Fruit fly (Drosophila melanogaster) whole organism, wandering third instar larva: ENCODE measurements around the gene Pex12.
A peak's percentile ranks its signal among the peaks of the same experiment; 100 is the strongest.

Experiments used
- Abd-B ChIP-seq: fragments of >200 bp; optimal IDR thresholded peaks from 2 replicates; lab custom pipeline; 2017; ENCODE audit warnings: missing biosample characterization, missing genetic modification characterization
- CG32264 ChIP-seq: fragments of 200-800 bp; sonication (Bioruptor generic); optimal IDR thresholded peaks from 2 replicates; lab custom pipeline; 2016; ENCODE audit warnings: missing biosample characterization, missing genetic modification characterization
- CG9705 ChIP-seq: fragments of 200-800 bp; sonication (Bioruptor generic); optimal IDR thresholded peaks from 2 replicates; lab custom pipeline; 2018; ENCODE audit warnings: missing biosample characterization, mild to moderate bottlenecking, missing genetic modification characterization
- CrebA ChIP-seq: fragments of 200-800 bp; sonication (Bioruptor generic); optimal IDR thresholded peaks from 2 replicates; lab custom pipeline; 2016; ENCODE audit warnings: missing biosample characterization, mild to moderate bottlenecking, missing genetic modification characterization, borderline replicate concordance
- Dif ChIP-seq: fragments of 200-275, 200-300 bp; sonication (Bioruptor generic); optimal IDR thresholded peaks from 2 replicates; lab custom pipeline; 2018; ENCODE audit warnings: missing biosample characterization, missing genetic modification characterization; ENCODE audit not compliant: partially characterized antibody
- GATAd ChIP-seq: sonication (Bioruptor generic); optimal IDR thresholded peaks from 2 replicates; lab custom pipeline; 2016; ENCODE audit warnings: missing biosample characterization, missing genetic modification characterization
- HLH106 ChIP-seq: fragments of 200-800 bp; optimal IDR thresholded peaks from 3 replicates; lab custom pipeline; 2019; ENCODE audit warnings: missing biosample characterization, mild to moderate bottlenecking, missing genetic modification characterization, moderate library complexity
- Hnf4 ChIP-seq: fragments of 200-800 bp; sonication (Bioruptor generic); optimal IDR thresholded peaks from 2 replicates; lab custom pipeline; 2016; ENCODE audit warnings: missing biosample characterization, mild to moderate bottlenecking, missing genetic modification characterization
- Hr78 ChIP-seq: fragments of >200 bp; optimal IDR thresholded peaks from 2 replicates; lab custom pipeline; 2017; ENCODE audit warnings: missing biosample characterization, missing genetic modification characterization
- Hr83 ChIP-seq: fragments of 200-300 bp; sonication (Bioruptor generic); optimal IDR thresholded peaks from 2 replicates; lab custom pipeline; 2016; ENCODE audit warnings: missing biosample characterization, mild to moderate bottlenecking, missing genetic modification characterization, moderate library complexity; ENCODE audit not compliant: poor library complexity, severe bottlenecking
- Jra ChIP-seq: sonication (Bioruptor generic); optimal IDR thresholded peaks from 2 replicates; lab custom pipeline; 2016; ENCODE audit warnings: missing biosample characterization, missing genetic modification characterization
- Mio ChIP-seq: sonication (Bioruptor generic); optimal IDR thresholded peaks from 2 replicates; lab custom pipeline; 2016; ENCODE audit warnings: missing biosample characterization, missing genetic modification characterization
- Myc ChIP-seq: fragments of >200 bp; optimal IDR thresholded peaks from 2 replicates; lab custom pipeline; 2017
- N ChIP-seq: fragments of >200 bp; optimal IDR thresholded peaks from 2 replicates; lab custom pipeline; 2018; ENCODE audit warnings: missing biosample characterization, missing external identifiers, missing genetic modification characterization
- OdsH ChIP-seq: fragments of 200-800 bp; sonication (Bioruptor generic); optimal IDR thresholded peaks from 2 replicates; lab custom pipeline; 2016; ENCODE audit warnings: missing biosample characterization, mild to moderate bottlenecking, missing genetic modification characterization
- Rel ChIP-seq, 2 experiments: fragments of 200-800 bp; sonication (Bioruptor generic) in 1 of 2; optimal IDR thresholded peaks; 2 replicates in 1 of 2; 3 replicates in 1 of 2; lab custom pipeline; 2016 to 2019; ENCODE audit warnings: mild to moderate bottlenecking in 2 of 2, missing biosample characterization in 2 of 2, missing genetic modification characterization in 2 of 2, moderate library complexity in 1 of 2
- Sp1 ChIP-seq: fragments of 200-800 bp; sonication (Bioruptor generic); optimal IDR thresholded peaks from 3 replicates; lab custom pipeline; 2019; ENCODE audit warnings: missing biosample characterization, mild to moderate bottlenecking, missing genetic modification characterization, moderate library complexity
- Vsx2 ChIP-seq: fragments of 200-300, 225-300 bp; sonication (Bioruptor generic); optimal IDR thresholded peaks from 2 replicates; lab custom pipeline; 2018; ENCODE audit warnings: missing biosample characterization, missing genetic modification characterization; ENCODE audit not compliant: partially characterized antibody
- br ChIP-seq: fragments of 200-800 bp; sonication (Bioruptor generic); optimal IDR thresholded peaks from 2 replicates; lab custom pipeline; 2016; ENCODE audit warnings: missing biosample characterization, missing genetic modification characterization
- dmrt93B ChIP-seq: fragments of 200-800 bp; sonication (Bioruptor generic); optimal IDR thresholded peaks from 2 replicates; lab custom pipeline; 2018; ENCODE audit warnings: missing biosample characterization, mild to moderate bottlenecking, missing genetic modification characterization
- dsf ChIP-seq: sonication (Bioruptor generic); optimal IDR thresholded peaks from 2 replicates; lab custom pipeline; 2016; ENCODE audit warnings: missing biosample characterization, missing genetic modification characterization, borderline replicate concordance
- ey ChIP-seq: fragments of 200-800 bp; sonication (Bioruptor generic); optimal IDR thresholded peaks from 2 replicates; lab custom pipeline; 2016; ENCODE audit warnings: missing biosample characterization, missing genetic modification characterization
- foxo ChIP-seq, 2 experiments: fragments of 200-800 bp; sonication (Bioruptor generic); optimal IDR thresholded peaks; 2 replicates in 1 of 2; 3 replicates in 1 of 2; lab custom pipeline; 2016 to 2017; ENCODE audit warnings: missing biosample characterization in 2 of 2, missing genetic modification characterization in 2 of 2
- fru ChIP-seq: fragments of 200-800 bp; sonication (Bioruptor generic); optimal IDR thresholded peaks from 3 replicates; lab custom pipeline; 2016; ENCODE audit warnings: missing biosample characterization, mild to moderate bottlenecking, missing genetic modification characterization
- h ChIP-seq: fragments of 200-800 bp; sonication (Bioruptor generic); optimal IDR thresholded peaks from 3 replicates; lab custom pipeline; 2016; ENCODE audit warnings: missing biosample characterization, mild to moderate bottlenecking, missing genetic modification characterization
- jim ChIP-seq: fragments of 175-275, 200-325 bp; sonication (Bioruptor generic); optimal IDR thresholded peaks from 2 replicates; lab custom pipeline; 2016; ENCODE audit warnings: missing biosample characterization, mild to moderate bottlenecking, missing genetic modification characterization
- psq ChIP-seq: fragments of 200-800 bp; sonication (Bioruptor generic); optimal IDR thresholded peaks from 3 replicates; lab custom pipeline; 2017; ENCODE audit warnings: missing biosample characterization, mild to moderate bottlenecking, missing genetic modification characterization, moderate library complexity
- rgr ChIP-seq: fragments of 200-800 bp; sonication (Bioruptor generic); optimal IDR thresholded peaks from 3 replicates; lab custom pipeline; 2016; ENCODE audit warnings: missing biosample characterization, mild to moderate bottlenecking, missing genetic modification characterization
- sage ChIP-seq: fragments of 200-800 bp; sonication (Bioruptor generic); optimal IDR thresholded peaks from 2 replicates; lab custom pipeline; 2016; ENCODE audit warnings: missing biosample characterization, mild to moderate bottlenecking, missing genetic modification characterization
- sv ChIP-seq: fragments of 200-800 bp; sonication (Bioruptor generic); optimal IDR thresholded peaks from 3 replicates; lab custom pipeline; 2016; ENCODE audit warnings: missing biosample characterization, missing genetic modification characterization
- usp ChIP-seq: fragments of >200 bp; optimal IDR thresholded peaks from 2 replicates; lab custom pipeline; 2017; ENCODE audit warnings: missing biosample characterization, missing genetic modification characterization
- woc ChIP-seq: sonication (Bioruptor generic); optimal IDR thresholded peaks from 2 replicates; lab custom pipeline; 2016; ENCODE audit warnings: missing biosample characterization, mild to moderate bottlenecking, missing genetic modification characterization

The Pex12 gene

DNA sequence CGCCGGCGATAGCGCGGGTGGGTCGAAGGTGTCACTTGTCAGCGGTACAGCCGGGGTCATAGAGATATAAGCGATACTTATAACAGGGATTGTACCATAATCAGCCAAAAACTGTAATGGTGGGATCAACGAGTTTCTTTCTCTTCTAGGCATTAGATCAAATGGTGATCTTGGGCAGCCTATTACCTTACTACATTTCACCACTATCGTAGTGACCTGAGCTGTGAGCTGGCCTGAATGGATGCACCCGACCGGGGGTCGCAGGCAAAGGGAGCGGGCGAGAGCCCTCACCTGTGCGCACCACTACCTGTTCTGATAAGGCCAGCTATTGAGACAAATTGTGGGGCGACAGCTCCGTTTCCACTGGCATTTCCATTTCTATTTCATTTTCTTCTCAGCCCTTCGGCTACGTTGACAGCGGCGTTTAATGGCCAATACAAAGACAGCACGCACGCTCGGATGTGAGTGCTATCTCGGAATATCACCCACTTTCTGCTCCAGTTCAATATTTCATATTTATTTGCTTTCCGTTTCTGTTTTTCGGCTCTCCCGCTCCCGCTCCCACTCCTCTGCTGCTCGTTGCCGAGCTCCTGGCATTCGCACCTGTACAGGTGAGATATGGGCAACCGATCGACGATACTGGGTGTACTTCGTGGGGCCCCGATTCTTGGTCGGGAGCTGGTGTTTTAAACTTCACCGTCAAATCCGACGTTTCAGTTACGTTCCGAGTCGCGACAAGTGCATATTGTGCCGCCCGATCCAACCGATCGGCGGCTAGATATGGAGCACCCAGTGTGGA lies 41.1 kb downstream of the Pex12 start:
- no peak for TF ChIP-seq Hnf4 (GFP tag; lab: Kevin White, UChicago)
- TF ChIP-seq Abd-B = no peak
- no peak for TF ChIP-seq GATAd (GFP tag; lab: Kevin White, UChicago)
- TF ChIP-seq psq (GFP tag; lab: Kevin White, UChicago) = peak; percentile 25
- peak; percentile 43 for TF ChIP-seq fru (GFP tag; lab: Kevin White, UChicago)
- peak; percentile 65 for TF ChIP-seq Hr83
- peak; percentile 12 for TF ChIP-seq sage (GFP tag; lab: Kevin White, UChicago)
- no peak for TF ChIP-seq Rel (GFP tag; optimal IDR thresholded peaks at IDR 0.05; lab: Kevin White, UChicago)
- TF ChIP-seq Rel (tag; optimal IDR thresholded peaks at IDR 0.05; lab: Kevin White, UChicago) = no peak
- peak; percentile 22 for TF ChIP-seq sv (GFP tag; lab: Kevin White, UChicago)
- TF ChIP-seq ey (GFP tag; lab: Kevin White, UChicago) = peak; percentile 48
- no peak for TF ChIP-seq jim (GFP tag; lab: Kevin White, UChicago)
- peak in 1 of 2 experiments; percentile 52 for TF ChIP-seq foxo (GFP tag; optimal IDR thresholded peaks at IDR 0.05; lab: Kevin White, UChicago)
- no peak for TF ChIP-seq CG9705 (GFP tag; lab: Kevin White, UChicago)
- TF ChIP-seq Mio (GFP tag; lab: Kevin White, UChicago) = no peak
- no peak for TF ChIP-seq N (GFP tag; lab: Kevin White, UChicago)
- TF ChIP-seq h (GFP tag; lab: Kevin White, UChicago) = peak; percentile 0
- peak; percentile 8 for TF ChIP-seq rgr (GFP tag; lab: Kevin White, UChicago)
- TF ChIP-seq HLH106 (tag; lab: Kevin White, UChicago) = no peak

DNA sequence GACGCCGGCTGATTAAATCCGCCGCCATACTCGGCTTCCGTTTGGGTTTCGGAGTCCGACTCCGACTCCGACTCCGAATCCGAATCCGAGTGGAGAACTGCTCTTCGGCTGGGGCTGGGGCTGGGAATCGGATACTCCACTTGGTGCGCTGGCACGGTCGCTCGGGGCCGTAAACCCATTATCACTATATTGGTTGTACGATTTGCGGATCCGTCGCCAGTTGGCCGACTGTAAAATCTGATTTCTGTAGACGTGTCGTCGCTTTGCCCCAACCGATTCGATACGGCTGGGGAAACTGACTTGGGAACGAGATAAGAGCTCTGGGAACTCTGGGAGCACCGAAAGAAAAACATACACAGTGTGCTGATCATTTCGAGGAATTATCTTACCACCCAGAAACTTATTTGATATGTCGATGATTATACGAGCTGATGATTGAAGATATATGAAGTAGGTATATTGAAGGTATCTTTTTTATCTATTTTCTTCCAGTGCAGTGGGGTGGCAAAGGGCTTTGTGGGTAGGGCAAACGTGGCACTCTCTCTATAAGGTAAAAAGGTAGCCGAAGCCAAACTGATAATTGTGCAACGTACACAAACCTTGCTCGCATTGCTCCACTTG lies 42.2 kb downstream of the Pex12 start:
- TF ChIP-seq jim (GFP tag; lab: Kevin White, UChicago) = no peak
- TF ChIP-seq Hr83 = no peak
- peak in 1 of 2 experiments; percentile 40 for TF ChIP-seq foxo (GFP tag; optimal IDR thresholded peaks at IDR 0.05; lab: Kevin White, UChicago)
- TF ChIP-seq CrebA (GFP tag; lab: Kevin White, UChicago) = peak; percentile 86
- peak; percentile 4 for TF ChIP-seq psq (GFP tag; lab: Kevin White, UChicago)
- TF ChIP-seq dmrt93B (GFP tag; lab: Kevin White, UChicago) = no peak
- TF ChIP-seq CG9705 (GFP tag; lab: Kevin White, UChicago) = no peak
- TF ChIP-seq Dif (GFP tag; lab: Kevin White, UChicago) = no peak
- no peak for TF ChIP-seq Jra (GFP tag; lab: Kevin White, UChicago)
- no peak for TF ChIP-seq ey (GFP tag; lab: Kevin White, UChicago)
- TF ChIP-seq fru (GFP tag; lab: Kevin White, UChicago) = peak; percentile 72
- no peak for TF ChIP-seq N (GFP tag; lab: Kevin White, UChicago)
- no peak for TF ChIP-seq HLH106 (tag; lab: Kevin White, UChicago)
- peak; percentile 23 for TF ChIP-seq Sp1 (GFP tag; lab: Kevin White, UChicago)
- TF ChIP-seq Hr78 (GFP tag; lab: Kevin White, UChicago) = no peak
- no peak for TF ChIP-seq Myc (lab: Kevin White, UChicago)
- TF ChIP-seq br (GFP tag; lab: Kevin White, UChicago) = peak; percentile 46
- peak; percentile 34 for TF ChIP-seq rgr (GFP tag; lab: Kevin White, UChicago)
- TF ChIP-seq h (GFP tag; lab: Kevin White, UChicago) = no peak
- no peak for TF ChIP-seq dsf (GFP tag; lab: Kevin White, UChicago)
- TF ChIP-seq usp = no peak
- TF ChIP-seq sv (GFP tag; lab: Kevin White, UChicago) = no peak
- peak; percentile 65 for TF ChIP-seq OdsH (GFP tag; lab: Kevin White, UChicago)
- no peak for TF ChIP-seq CG32264 (GFP tag; lab: Kevin White, UChicago)
- no peak for TF ChIP-seq Rel (GFP tag; optimal IDR thresholded peaks at IDR 0.05; lab: Kevin White, UChicago)
- TF ChIP-seq Rel (tag; optimal IDR thresholded peaks at IDR 0.05; lab: Kevin White, UChicago) = no peak
- TF ChIP-seq Hnf4 (GFP tag; lab: Kevin White, UChicago) = peak; percentile 47
- TF ChIP-seq Vsx2 (GFP tag; lab: Kevin White, UChicago) = no peak
- no peak for TF ChIP-seq woc (GFP tag; lab: Kevin White, UChicago)
